Fruit fly (Drosophila melanogaster): ENCODE measurements around the gene GstD7.
A peak's percentile ranks its signal among the peaks of the same experiment; 100 is the strongest.

GstD7 gene

DNA sequence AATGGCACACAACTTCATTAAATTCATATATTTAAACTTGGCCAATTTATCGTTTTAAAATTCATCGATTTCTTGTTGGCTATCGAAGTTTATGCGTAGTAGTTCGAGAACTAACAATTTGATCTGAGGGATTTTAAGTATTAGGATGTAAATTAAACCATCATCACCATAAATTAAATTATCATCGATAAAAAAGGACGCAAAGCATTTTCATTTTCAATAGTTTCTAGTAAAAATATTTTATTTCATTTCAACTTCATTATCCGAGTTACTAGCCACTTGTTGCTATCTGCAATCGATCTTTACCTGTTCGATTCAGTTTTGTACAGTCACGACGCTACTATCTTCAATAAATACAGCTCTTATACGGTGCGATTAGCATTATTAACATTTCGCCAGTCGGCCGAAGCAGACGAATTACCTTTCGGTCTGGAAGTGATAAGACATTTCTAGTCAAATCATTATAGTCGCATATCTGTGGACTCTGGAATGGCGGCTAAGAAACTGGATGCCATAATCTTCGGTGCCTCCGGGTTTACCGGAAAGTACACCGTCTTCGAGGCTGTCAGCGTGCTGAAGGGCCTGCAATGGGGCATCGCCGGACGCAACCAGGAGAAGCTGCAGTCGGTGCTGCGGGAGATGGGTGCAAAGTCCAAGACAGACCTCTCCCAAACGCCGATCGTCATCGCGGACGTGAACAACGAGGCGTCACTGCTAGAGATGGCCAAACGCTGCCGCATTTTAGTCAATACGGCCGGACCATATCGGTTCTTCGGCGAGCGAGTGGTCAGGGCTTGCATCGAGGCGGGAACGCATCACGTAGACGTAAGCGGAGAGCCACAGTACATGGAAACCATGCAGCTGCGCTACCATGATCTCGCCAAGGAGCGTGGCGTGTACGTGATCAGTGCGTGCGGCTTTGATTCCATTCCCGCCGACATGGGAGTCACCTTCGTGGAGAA, 28.2 kb downstream of the GstD7 start, which contains the start of gene CG5167:
TSS of gene CG5167 (plus strand) at position 298 of the 962 bp plus-strand sequence.
- peak; percentile 32 for TF ChIP-seq achi (GFP tag; optimal IDR thresholded peaks at IDR 0.05)
- peak; percentile 76 for TF ChIP-seq net (GFP tag; optimal IDR thresholded peaks at IDR 0.05)
- TF ChIP-seq CG6854 (GFP tag; optimal IDR thresholded peaks at IDR 0.05): peak; percentile 59
- no peak for TF ChIP-seq CG6792 (GFP tag; optimal IDR thresholded peaks at IDR 0.05)
- no peak for TF ChIP-seq Blimp-1 (GFP tag; optimal IDR thresholded peaks at IDR 0.05)
- TF ChIP-seq CG1621 (tag; optimal IDR thresholded peaks at IDR 0.05): peak; percentile 61
- no peak for TF ChIP-seq CG11902 (GFP tag; optimal IDR thresholded peaks at IDR 0.05)
- peak; percentile 7 for TF ChIP-seq CG3032 (tag; optimal IDR thresholded peaks at IDR 0.05)
- TF ChIP-seq Hr38 (GFP tag; optimal IDR thresholded peaks at IDR 0.05): no peak
- no peak for TF ChIP-seq Ets21C (GFP tag; optimal IDR thresholded peaks at IDR 0.05)
- TF ChIP-seq CG11762 (GFP tag; optimal IDR thresholded peaks at IDR 0.05; ENCODE audit: insufficient read depth): peak; percentile 50
- no peak for TF ChIP-seq dac (GFP tag; optimal IDR thresholded peaks at IDR 0.05)
- peak; percentile 87 for TF ChIP-seq CG16779 (tag; optimal IDR thresholded peaks at IDR 0.05)
- TF ChIP-seq OdsH (GFP tag; optimal IDR thresholded peaks at IDR 0.05): no peak
- TF ChIP-seq CG6163 (GFP tag; IDR thresholded peaks at IDR 0.05): peak; percentile 15; the same call in 1 of the 3 replicates
- peak; percentile 26 for TF ChIP-seq CG31627 (GFP tag; optimal IDR thresholded peaks at IDR 0.05)
- TF ChIP-seq CG11294 (GFP tag; IDR thresholded peaks at IDR 0.05): no peak
- no peak for TF ChIP-seq CG10669 (GFP tag; optimal IDR thresholded peaks at IDR 0.05)
- TF ChIP-seq spab (GFP tag; optimal IDR thresholded peaks at IDR 0.05): peak; percentile 54
- no peak for TF ChIP-seq CG10631 (GFP tag; optimal IDR thresholded peaks at IDR 0.05)
- peak; percentile 87 for TF ChIP-seq Eip78C (GFP tag)
- TF ChIP-seq CG6276 (GFP tag; optimal IDR thresholded peaks at IDR 0.05): peak; percentile 92
- TF ChIP-seq CG8319 (GFP tag; optimal IDR thresholded peaks at IDR 0.05): no peak
- TF ChIP-seq Met (GFP tag; optimal IDR thresholded peaks at IDR 0.05): no peak
- TF ChIP-seq lz (GFP tag; optimal IDR thresholded peaks at IDR 0.05): peak; percentile 58
- peak; percentile 43 for TF ChIP-seq CG3919 (GFP tag; optimal IDR thresholded peaks at IDR 0.05)
- peak; percentile 36 for TF ChIP-seq CG34406 (GFP tag; optimal IDR thresholded peaks at IDR 0.05)
- peak; percentile 2 for TF ChIP-seq dsx (GFP tag; optimal IDR thresholded peaks at IDR 0.05; ENCODE audit: poor library complexity, severe bottlenecking)
- TF ChIP-seq vri (GFP tag; optimal IDR thresholded peaks at IDR 0.05): peak; percentile 16
- no peak for TF ChIP-seq acj6 (GFP tag; optimal IDR thresholded peaks at IDR 0.05)
- TF ChIP-seq svp (GFP tag): peak; percentile 69
- peak; percentile 59 for TF ChIP-seq CG8119 (GFP tag; IDR thresholded peaks at IDR 0.05)
- peak; percentile 41 to 50 for TF ChIP-seq salr (GFP tag; optimal IDR thresholded peaks at IDR 0.05)
- TF ChIP-seq CG7368 (GFP tag; optimal IDR thresholded peaks at IDR 0.05): no peak
- no peak for TF ChIP-seq pdm3 (GFP tag; optimal IDR thresholded peaks at IDR 0.05)
- TF ChIP-seq topi (GFP tag; optimal IDR thresholded peaks at IDR 0.05): peak; percentile 24
- TF ChIP-seq Eip93F (GFP tag; optimal IDR thresholded peaks at IDR 0.05): peak; percentile 21
- TF ChIP-seq Eip75B (GFP tag; optimal IDR thresholded peaks at IDR 0.05): peak; percentile 46
- peak; percentile 76 for TF ChIP-seq CG6808 (GFP tag; optimal IDR thresholded peaks at IDR 0.05)
- TF ChIP-seq Ets96B (tag; optimal IDR thresholded peaks at IDR 0.05): peak; percentile 25
- TF ChIP-seq eg (GFP tag; IDR thresholded peaks at IDR 0.05): peak; percentile 70
- peak; percentile 25 for TF ChIP-seq fkh (GFP tag; optimal IDR thresholded peaks at IDR 0.05)
- peak; percentile 42; the same call in 1 of the 2 replicates for TF ChIP-seq CG15336 (GFP tag; IDR thresholded peaks at IDR 0.05)
- no peak for TF ChIP-seq fd85E (GFP tag; optimal IDR thresholded peaks at IDR 0.05)
- peak; percentile 63 for TF ChIP-seq esn (GFP tag; optimal IDR thresholded peaks at IDR 0.05)
- no peak for TF ChIP-seq fd59A (GFP tag; optimal IDR thresholded peaks at IDR 0.05)
- TF ChIP-seq Lpt (GFP tag; optimal IDR thresholded peaks at IDR 0.05): peak; percentile 9
- no peak for TF ChIP-seq Sox15 (GFP tag; optimal IDR thresholded peaks at IDR 0.05)
- peak; percentile 84 to 89 for TF ChIP-seq ss (GFP tag; optimal IDR thresholded peaks at IDR 0.05)
